Worm (Caenorhabditis elegans) whole organism, dauer: ENCODE results near the gene sru-42.
"Not testable (repeated sequence)": the region's sequence is repeated elsewhere in the genome, so short reads cannot be mapped to it uniquely, and the experiment has no call there.

Source experiments
- unc-62 ChIP-seq: sonication (generic microtip); optimal IDR thresholded peaks from 2 replicates; lab custom pipeline; 2017; ENCODE audit warnings: missing biosample characterization, missing genetic modification reagents, missing genetic modification characterization

The sru-42 gene

ce11 chrV:15650167-15650566 is at the start of gene sru-42:
Gene sru-42 (plus strand): TSS chrV:15650467.
- no peak for TF ChIP-seq unc-62

ce11 chrV:15602253-15602652 is 48.0 kb upstream of the sru-42 start, which contains the start of gene fbxa-152:
Gene fbxa-152 (minus strand): TSS chrV:15602353.
- no peak for TF ChIP-seq unc-62

- TF ChIP-seq unc-62, result no peak
Observed at ce11 chrV:15605045-15605444, 45.2 kb upstream of the sru-42 start, which contains the start of gene fbxa-154. Gene fbxa-154 (minus strand): TSS chrV:15605145.

- TF ChIP-seq unc-62, result no peak
Observed at ce11 chrV:15610350-15610940, 39.8 kb upstream of the sru-42 start, which contains the start of the genes fbxa-153 and str-12. Gene fbxa-153 (minus strand): TSS chrV:15610384. Gene str-12 (plus strand): TSS chrV:15610890.

- TF ChIP-seq unc-62, result no peak
Observed at ce11 chrV:15612886-15613285, 37.4 kb upstream of the sru-42 start, which contains the start of gene str-263. Gene str-263 (plus strand): TSS chrV:15613186.

- no peak for TF ChIP-seq unc-62
Observed at ce11 chrV:15614534-15614933, 35.7 kb upstream of the sru-42 start.

- no peak for TF ChIP-seq unc-62
Observed at ce11 chrV:15621518-15621917, 28.7 kb upstream of the sru-42 start, which contains the start of gene C55A1.1. Gene C55A1.1 (plus strand): TSS chrV:15621818.

- TF ChIP-seq unc-62, result no peak
Observed at ce11 chrV:15625561-15625960, 24.7 kb upstream of the sru-42 start, which contains the start of gene C55A1.11. Gene C55A1.11 (plus strand): TSS chrV:15625861.

- no peak for TF ChIP-seq unc-62
Observed at ce11 chrV:15629543-15629942, 20.7 kb upstream of the sru-42 start, which contains the start of gene str-248. Gene str-248 (minus strand): TSS chrV:15629643.

ce11 chrV:15638853-15639252 is 11.4 kb upstream of the sru-42 start, which contains the start of gene srz-44:
Gene srz-44 (minus strand): TSS chrV:15638953.
- no peak for TF ChIP-seq unc-62

ce11 chrV:15643192-15643591 is 7.1 kb upstream of the sru-42 start, which contains the start of gene C55A1.4:
Gene C55A1.4 (minus strand): TSS chrV:15643292.
- TF ChIP-seq unc-62, result not testable (repeated sequence)

ce11 chrV:15644575-15644974 is 5.7 kb upstream of the sru-42 start, which contains the start of gene str-23:
Gene str-23 (plus strand): TSS chrV:15644875.
- TF ChIP-seq unc-62, result no peak

- not testable (repeated sequence) for TF ChIP-seq unc-62
Observed at ce11 chrV:15647536-15648085, 2.7 kb upstream of the sru-42 start, which contains the start of the genes C55A1.7 and C55A1.6. Gene C55A1.7 (minus strand): TSS chrV:15647636. Gene C55A1.6 (plus strand): TSS chrV:15648035.

ce11 chrV:15652147-15652546 is 1.9 kb downstream of the sru-42 start:
- TF ChIP-seq unc-62, result no peak

ce11 chrV:15654124-15654523 is 3.9 kb downstream of the sru-42 start, which contains the start of gene F53E4.2:
Gene F53E4.2 (plus strand): TSS chrV:15654424.
- TF ChIP-seq unc-62, result no peak

ce11 chrV:15658262-15659060 is 8.2 kb downstream of the sru-42 start:
- no peak for TF ChIP-seq unc-62

ce11 chrV:15661003-15661402 is 10.7 kb downstream of the sru-42 start:
- TF ChIP-seq unc-62, result no peak
